Fruit fly (Drosophila melanogaster): ENCODE measurements around the gene CG32069.

Gene CG32069

dm6 chr3L:11096195-11096908, 33.9 kb upstream of the CG32069 start, which contains the start of the genes CG46439, Iyd and CG33947 (continued):
- TF ChIP-seq CG17829 (tag; optimal IDR thresholded peaks at IDR 0.05): peak; percentile 29
- no peak for TF ChIP-seq CG9727 (GFP tag; optimal IDR thresholded peaks at IDR 0.05)
- no peak for TF ChIP-seq CG5245 (GFP tag; optimal IDR thresholded peaks at IDR 0.05)
- no peak for TF ChIP-seq CG5180 (GFP tag; optimal IDR thresholded peaks at IDR 0.05)
- TF ChIP-seq CG4282 (GFP tag; optimal IDR thresholded peaks at IDR 0.05): no peak
- 0 out of 3 replicates have a peak, but pooled peaks have one; percentile 32 for TF ChIP-seq zfh1 (GFP tag; IDR thresholded peaks at IDR 0.05)
- TF ChIP-seq BEAF-32 (GFP tag; optimal IDR thresholded peaks at IDR 0.05): no peak
- no peak for TF ChIP-seq YL-1 (GFP tag; optimal IDR thresholded peaks at IDR 0.05)
- peak; percentile 38 for TF ChIP-seq CG13296 (GFP tag; optimal IDR thresholded peaks at IDR 0.05)
- peak; percentile 56 for TF ChIP-seq Atf6 (GFP tag; IDR thresholded peaks at IDR 0.05)
- TF ChIP-seq Mes4 (GFP tag; optimal IDR thresholded peaks at IDR 0.05): no peak
- TF ChIP-seq sd (tag; optimal IDR thresholded peaks at IDR 0.05): no peak
- TF ChIP-seq Trl (optimal IDR thresholded peaks at IDR 0.05): peak; percentile 89 to 92
- TF ChIP-seq Trl (GFP tag; optimal IDR thresholded peaks at IDR 0.05): peak; percentile 60
- TF ChIP-seq CG16813 (GFP tag; IDR thresholded peaks at IDR 0.05; ENCODE audit: partially characterized antibody): 0 out of 3 replicates have a peak, but pooled peaks have one; percentile 16
- no peak for TF ChIP-seq gfzf (GFP tag; optimal IDR thresholded peaks at IDR 0.05)
- TF ChIP-seq ssp (GFP tag; IDR thresholded peaks at IDR 0.05): no peak
- TF ChIP-seq CG2875 (GFP tag; optimal IDR thresholded peaks at IDR 0.05): no peak
- 0 out of 3 replicates have a peak, but pooled peaks have one; percentile 19 for TF ChIP-seq C15 (GFP tag; IDR thresholded peaks at IDR 0.05)
- TF ChIP-seq Hmx (GFP tag; optimal IDR thresholded peaks at IDR 0.05): no peak
- TF ChIP-seq grau (tag; optimal IDR thresholded peaks at IDR 0.05): peak; percentile 2
- TF ChIP-seq CG8089 (GFP tag; optimal IDR thresholded peaks at IDR 0.05): no peak
- peak; percentile 71 for TF ChIP-seq CG15514 (GFP tag; optimal IDR thresholded peaks at IDR 0.05)
- no peak for TF ChIP-seq lilli (GFP tag; optimal IDR thresholded peaks at IDR 0.05)
- no peak for TF ChIP-seq tin (GFP tag; optimal IDR thresholded peaks at IDR 0.05)
- no peak for TF ChIP-seq Atf-2 (GFP tag; optimal IDR thresholded peaks at IDR 0.05)
- TF ChIP-seq pan (optimal IDR thresholded peaks at IDR 0.05): no peak
- TF ChIP-seq pan (GFP tag; optimal IDR thresholded peaks at IDR 0.05 in 1 of 2, IDR thresholded peaks at IDR 0.05 in 1 of 2): no peak
- no peak for TF ChIP-seq ERR (GFP tag; optimal IDR thresholded peaks at IDR 0.05)
- no peak for TF ChIP-seq H15 (GFP tag; IDR thresholded peaks at IDR 0.05)
- peak; percentile 45; the same call in 1 of the 2 replicates for TF ChIP-seq onecut (GFP tag; IDR thresholded peaks at IDR 0.05)
- TF ChIP-seq CG13123 (GFP tag; optimal IDR thresholded peaks at IDR 0.05): no peak
- TF ChIP-seq CG2199 (GFP tag; IDR thresholded peaks at IDR 0.05): 0 out of 3 replicates have a peak, but pooled peaks have one; percentile 13
- no peak for TF ChIP-seq CHES-1-like (GFP tag; optimal IDR thresholded peaks at IDR 0.05)
- TF ChIP-seq CG17359 (tag; optimal IDR thresholded peaks at IDR 0.05): peak; percentile 14
- TF ChIP-seq CG6272 (GFP tag; IDR thresholded peaks at IDR 0.05): no peak
- TF ChIP-seq CG6254 (GFP tag; optimal IDR thresholded peaks at IDR 0.05): no peak
- peak; percentile 95 for TF ChIP-seq CG10267 (tag; optimal IDR thresholded peaks at IDR 0.05)
- TF ChIP-seq CG12659 (GFP tag; optimal IDR thresholded peaks at IDR 0.05): peak; percentile 46
- no peak for TF ChIP-seq CG16779 (GFP tag; IDR thresholded peaks at IDR 0.05)
- 0 out of 2 replicates have a peak, but pooled peaks have one; percentile 19 for TF ChIP-seq Xrp1 (GFP tag; IDR thresholded peaks at IDR 0.05)
- TF ChIP-seq CG3847 (GFP tag; IDR thresholded peaks at IDR 0.05): no peak
- no peak for TF ChIP-seq wek (GFP tag; optimal IDR thresholded peaks at IDR 0.05)
- TF ChIP-seq gcm (GFP tag; optimal IDR thresholded peaks at IDR 0.05): peak; percentile 54
- peak; percentile 28 for TF ChIP-seq cwo (GFP tag; optimal IDR thresholded peaks at IDR 0.05)
- no peak for TF ChIP-seq CG31441 (GFP tag; IDR thresholded peaks at IDR 0.05)
- no peak for TF ChIP-seq Sox100B (GFP tag; optimal IDR thresholded peaks at IDR 0.05)
- no peak for TF ChIP-seq CG3163 (GFP tag; optimal IDR thresholded peaks at IDR 0.05)
- no peak for TF ChIP-seq Usf (GFP tag; optimal IDR thresholded peaks at IDR 0.05)
- peak; percentile 59 for TF ChIP-seq nau (GFP tag; optimal IDR thresholded peaks at IDR 0.05)
